Worm (Caenorhabditis elegans) whole organism, early embryonic: ENCODE data around the gene C25F9.5.

ENCODE experiments used
- B0310.2 ChIP-seq: sonication (generic microtip); optimal IDR thresholded peaks from 2 replicates; lab custom pipeline; 2016; ENCODE audit warnings: mild to moderate bottlenecking, missing genetic modification characterization, missing compliant biosample characterization
- F13C5.2 ChIP-seq: sonication (generic microtip); optimal IDR thresholded peaks from 2 replicates; lab custom pipeline; 2017; ENCODE audit warnings: mild to moderate bottlenecking, missing genetic modification characterization, inconsistent platforms, missing compliant biosample characterization
- aly-1 ChIP-seq: sonication (generic microtip); optimal IDR thresholded peaks from 2 replicates; lab custom pipeline; 2016; ENCODE audit warnings: missing genetic modification characterization, missing compliant biosample characterization
- ama-1 ChIP-seq: fragments of 150-350 bp; optimal IDR thresholded peaks from 2 replicates; lab custom pipeline; 2014
- ceh-13 ChIP-seq: fragments of 200-800 bp; sonication (Bioruptor generic); optimal IDR thresholded peaks from 2 replicates; lab custom pipeline; 2018; ENCODE audit warnings: mild to moderate bottlenecking, missing genetic modification characterization, missing compliant biosample characterization
- ceh-36 ChIP-seq: sonication (generic microtip); optimal IDR thresholded peaks from 2 replicates; lab custom pipeline; 2016; ENCODE audit warnings: missing genetic modification characterization, inconsistent platforms, missing compliant biosample characterization
- ets-7 ChIP-seq: sonication (generic microtip); optimal IDR thresholded peaks from 2 replicates; lab custom pipeline; 2016; ENCODE audit warnings: missing genotype, missing genetic modification characterization, missing compliant biosample characterization
- flt-1 ChIP-seq: fragments of 200-800 bp; sonication (Bioruptor generic); IDR thresholded peaks from 2 replicates; pipeline ENCODE4 v1.3.6; 2022; ENCODE audit warnings: missing genetic modification characterization, missing compliant biosample characterization
- hmbx-1 ChIP-seq: sonication (generic microtip); optimal IDR thresholded peaks from 2 replicates; lab custom pipeline; 2016; ENCODE audit warnings: mild to moderate bottlenecking, missing genetic modification characterization, missing compliant biosample characterization
- hmg-4 ChIP-seq: fragments of 200-800 bp; sonication (Bioruptor generic); optimal IDR thresholded peaks from 2 replicates; lab custom pipeline; 2018; ENCODE audit warnings: mild to moderate bottlenecking, missing genetic modification characterization, missing compliant biosample characterization
- hnd-1 ChIP-seq: sonication (generic microtip); optimal IDR thresholded peaks from 2 replicates; lab custom pipeline; 2016; ENCODE audit warnings: missing genetic modification characterization, missing compliant biosample characterization
- pes-1 ChIP-seq: fragments of 200-800 bp; sonication (Bioruptor generic); IDR thresholded peaks from 2 replicates; pipeline ENCODE4 v1.3.6; 2022; ENCODE audit warnings: missing genetic modification reagents, missing genetic modification characterization, missing compliant biosample characterization
- scrt-1 ChIP-seq: fragments of 200-800 bp; sonication (Bioruptor generic); IDR thresholded peaks from 2 replicates; pipeline ENCODE4 v1.3.6; 2022; ENCODE audit warnings: missing genetic modification characterization, missing compliant biosample characterization
- sea-1 ChIP-seq: fragments of 200-800 bp; sonication (Bioruptor generic); conservative IDR thresholded peaks from 2 replicates; pipeline ENCODE4 v1.3.6; 2022; ENCODE audit warnings: missing genetic modification characterization, missing compliant biosample characterization
- tbx-11 ChIP-seq: fragments of 200-800 bp; sonication (Bioruptor generic); IDR thresholded peaks from 2 replicates; pipeline ENCODE4 v1.3.6; 2022; ENCODE audit warnings: missing genetic modification characterization, missing compliant biosample characterization
- tbx-37 ChIP-seq: fragments of 200-800 bp; sonication (Bioruptor generic); conservative IDR thresholded peaks from 2 replicates; pipeline ENCODE4 v1.3.6; 2022; ENCODE audit warnings: missing genetic modification reagents, missing genetic modification characterization, missing compliant biosample characterization
- tra-4 ChIP-seq: sonication (generic microtip); optimal IDR thresholded peaks from 2 replicates; lab custom pipeline; 2017; ENCODE audit warnings: missing genetic modification characterization, missing compliant biosample characterization

Gene C25F9.5

ce11 chrV:19400619-19401018 is 10.0 kb downstream of the C25F9.5 start, which contains the start of gene srw-86:
srw-86 (minus strand) TSS chrV:19400719.
- TF ChIP-seq scrt-1 (GFP tag; lab: Robert Waterston, UW), result no peak
- no peak for TF ChIP-seq ceh-36 (tag; lab: Kevin White, UChicago)
- no peak for TF ChIP-seq tra-4 (tag; lab: Kevin White, UChicago)
- no peak for TF ChIP-seq hmbx-1 (tag; lab: Kevin White, UChicago)

- no peak for TF ChIP-seq pes-1 (GFP tag; lab: Robert Waterston, UW)
- TF ChIP-seq hnd-1 (tag; lab: Kevin White, UChicago), result no peak
- TF ChIP-seq aly-1 (tag; lab: Kevin White, UChicago), result no peak
- TF ChIP-seq tra-4 (tag; lab: Kevin White, UChicago), result no peak
- no peak for TF ChIP-seq ceh-36 (tag; lab: Kevin White, UChicago)
- TF ChIP-seq sea-1, result no peak
- no peak for TF ChIP-seq scrt-1 (GFP tag; lab: Robert Waterston, UW)
- TF ChIP-seq B0310.2, result no peak
- TF ChIP-seq tbx-11 (GFP tag; lab: Robert Waterston, UW), result no peak
- TF ChIP-seq ceh-13 (GFP tag; lab: Kevin White, UChicago), result no peak
- no peak for TF ChIP-seq hmg-4
- TF ChIP-seq hmbx-1 (tag; lab: Kevin White, UChicago), result no peak
- no peak for TF ChIP-seq flt-1 (GFP tag; lab: Robert Waterston, UW)
- no peak for TF ChIP-seq ets-7
- TF ChIP-seq ama-1 (lab: Kevin White, UChicago), result no peak
- TF ChIP-seq tbx-37 (GFP tag; lab: Robert Waterston, UW), result no peak
These were observed 11.8 kb downstream of the C25F9.5 start, which contains the start of gene C25F9.13 for ce11 chrV:19398882-19399281. C25F9.13 (minus strand) TSS chrV:19398982.

- TF ChIP-seq pes-1 (GFP tag; lab: Robert Waterston, UW), result no peak
- TF ChIP-seq tbx-37 (GFP tag; lab: Robert Waterston, UW), result no peak
- TF ChIP-seq F13C5.2 (tag; lab: Kevin White, UChicago), result no peak
- TF ChIP-seq hmg-4, result no peak
- no peak for TF ChIP-seq tra-4 (tag; lab: Kevin White, UChicago)
- no peak for TF ChIP-seq scrt-1 (GFP tag; lab: Robert Waterston, UW)
- no peak for TF ChIP-seq ceh-36 (tag; lab: Kevin White, UChicago)
- TF ChIP-seq ama-1 (lab: Kevin White, UChicago), result no peak
- TF ChIP-seq sea-1, result no peak
- TF ChIP-seq tbx-11 (GFP tag; lab: Robert Waterston, UW), result no peak
- no peak for TF ChIP-seq aly-1 (tag; lab: Kevin White, UChicago)
- TF ChIP-seq flt-1 (GFP tag; lab: Robert Waterston, UW), result no peak
- no peak for TF ChIP-seq B0310.2
- no peak for TF ChIP-seq ceh-13 (GFP tag; lab: Kevin White, UChicago)
- TF ChIP-seq hnd-1 (tag; lab: Kevin White, UChicago), result no peak
- no peak for TF ChIP-seq ets-7
- TF ChIP-seq hmbx-1 (tag; lab: Kevin White, UChicago), result no peak
These were observed 12.3 kb downstream of the C25F9.5 start for ce11 chrV:19398396-19398795.

ce11 chrV:19396576-19397313 is 13.9 kb downstream of the C25F9.5 start:
- TF ChIP-seq sea-1 (no peak), scrt-1 (GFP tag; lab: Robert Waterston, UW) (no peak), ama-1 (lab: Kevin White, UChicago) (no peak), tbx-37 (GFP tag; lab: Robert Waterston, UW) (no peak)

ce11 chrV:19394750-19395149 is 15.9 kb downstream of the C25F9.5 start, which contains the start of gene C25F9.8:
C25F9.8 (plus strand) TSS chrV:19395050.
- TF ChIP-seq tra-4 (tag; lab: Kevin White, UChicago), result no peak
- no peak for TF ChIP-seq ceh-36 (tag; lab: Kevin White, UChicago)
- no peak for TF ChIP-seq flt-1 (GFP tag; lab: Robert Waterston, UW)
- TF ChIP-seq pes-1 (GFP tag; lab: Robert Waterston, UW), result no peak
- no peak for TF ChIP-seq tbx-11 (GFP tag; lab: Robert Waterston, UW)
- TF ChIP-seq hmg-4, result no peak
- TF ChIP-seq sea-1, result no peak
- no peak for TF ChIP-seq ets-7
- no peak for TF ChIP-seq ceh-13 (GFP tag; lab: Kevin White, UChicago)
- no peak for TF ChIP-seq B0310.2

- TF ChIP-seq hmbx-1 (tag; lab: Kevin White, UChicago) (no peak), hmg-4 (no peak), F13C5.2 (tag; lab: Kevin White, UChicago) (no peak), tra-4 (tag; lab: Kevin White, UChicago) (no peak), ama-1 (lab: Kevin White, UChicago) (no peak), scrt-1 (GFP tag; lab: Robert Waterston, UW) (no peak), aly-1 (tag; lab: Kevin White, UChicago) (no peak), sea-1 (no peak), ets-7 (no peak), B0310.2 (no peak), ceh-13 (GFP tag; lab: Kevin White, UChicago) (no peak), hnd-1 (tag; lab: Kevin White, UChicago) (no peak), tbx-11 (GFP tag; lab: Robert Waterston, UW) (no peak), tbx-37 (GFP tag; lab: Robert Waterston, UW) (no peak), flt-1 (GFP tag; lab: Robert Waterston, UW) (no peak), pes-1 (GFP tag; lab: Robert Waterston, UW) (no peak), ceh-36 (tag; lab: Kevin White, UChicago) (no peak)
These were observed 19.4 kb downstream of the C25F9.5 start for ce11 chrV:19391242-19391641.

- no peak for TF ChIP-seq ama-1 (lab: Kevin White, UChicago)
- TF ChIP-seq tbx-11 (GFP tag; lab: Robert Waterston, UW), result no peak
- no peak for TF ChIP-seq ets-7
- no peak for TF ChIP-seq scrt-1 (GFP tag; lab: Robert Waterston, UW)
- no peak for TF ChIP-seq tbx-37 (GFP tag; lab: Robert Waterston, UW)
- no peak for TF ChIP-seq aly-1 (tag; lab: Kevin White, UChicago)
- TF ChIP-seq F13C5.2 (tag; lab: Kevin White, UChicago), result no peak
- TF ChIP-seq tra-4 (tag; lab: Kevin White, UChicago), result no peak
- no peak for TF ChIP-seq pes-1 (GFP tag; lab: Robert Waterston, UW)
- TF ChIP-seq B0310.2, result no peak
- no peak for TF ChIP-seq flt-1 (GFP tag; lab: Robert Waterston, UW)
- TF ChIP-seq hmbx-1 (tag; lab: Kevin White, UChicago), result no peak
- TF ChIP-seq sea-1, result no peak
- no peak for TF ChIP-seq ceh-36 (tag; lab: Kevin White, UChicago)
- TF ChIP-seq hmg-4, result no peak
- TF ChIP-seq ceh-13 (GFP tag; lab: Kevin White, UChicago), result no peak
- no peak for TF ChIP-seq hnd-1 (tag; lab: Kevin White, UChicago)
These were observed 20.6 kb downstream of the C25F9.5 start, which contains the start of gene slcr-46.2 for ce11 chrV:19390029-19390428. slcr-46.2 (minus strand) TSS chrV:19390129.
